Worm (Caenorhabditis elegans) whole organism, dauer: ENCODE results near the gene cnt-1.

Experiments used
- unc-62 ChIP-seq: sonication (generic microtip); optimal IDR thresholded peaks from 2 replicates; lab custom pipeline; 2017; ENCODE audit warnings: missing biosample characterization, missing genetic modification reagents, missing genetic modification characterization

Gene cnt-1

DNA sequence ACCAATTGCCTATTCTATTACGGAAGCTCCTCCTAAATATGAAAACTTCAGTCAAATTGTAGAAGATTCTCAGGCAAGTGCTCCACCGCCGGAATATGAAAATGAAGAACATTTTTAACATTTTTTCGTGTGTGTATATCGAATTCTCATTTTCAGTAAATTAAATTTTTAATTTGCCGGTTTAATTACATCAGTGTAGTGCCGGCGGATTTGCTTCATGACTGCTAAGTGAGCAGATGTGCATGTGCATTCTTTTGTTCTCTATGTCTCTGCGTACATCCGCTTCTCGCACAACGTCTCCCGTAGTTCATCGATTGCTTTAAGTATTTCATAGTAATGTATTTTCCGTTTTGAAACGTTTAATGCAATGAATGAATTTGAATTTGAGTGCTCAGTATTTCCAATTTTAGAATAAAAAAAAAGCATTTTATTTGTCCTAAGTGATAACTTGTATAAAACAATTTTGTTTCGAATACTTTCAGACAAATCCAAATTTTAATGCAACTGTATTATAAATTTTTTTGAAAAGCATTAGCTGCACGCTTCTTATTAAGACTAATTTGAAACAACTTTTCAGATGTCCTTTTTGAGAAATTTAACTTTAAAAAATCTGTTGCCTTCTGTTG, 21.1 kb downstream of the cnt-1 start, which contains the start of gene Y17G7B.22:
Gene Y17G7B.22, plus strand, starts transcription at position 576 of the 626 bp plus-strand sequence.
- no peak for TF ChIP-seq unc-62 (GFP tag; lab: Kevin White, UChicago)

DNA sequence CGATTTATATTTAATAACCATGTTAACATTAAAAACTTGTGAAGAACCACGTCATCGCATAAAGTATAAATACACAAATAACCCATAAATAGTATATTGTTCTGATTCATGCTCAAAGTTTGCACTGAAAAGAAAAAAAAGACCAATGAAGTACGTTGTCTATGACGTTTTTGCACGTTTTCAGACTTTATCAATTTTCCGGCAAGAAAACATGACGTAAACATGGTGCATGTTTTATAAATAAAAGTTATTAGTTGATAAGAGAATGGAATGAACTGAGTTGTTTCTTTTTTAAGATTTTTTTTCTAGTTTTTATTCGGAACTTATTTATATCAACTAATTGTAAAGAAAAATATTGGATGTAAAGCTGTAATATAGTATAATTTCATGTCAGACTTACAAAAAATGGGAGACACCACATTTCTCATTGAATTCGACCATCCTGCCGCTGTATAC, 24.0 kb downstream of the cnt-1 start, which contains the start of gene arrd-8:
Gene arrd-8, plus strand, starts transcription at position 406 of the 456 bp plus-strand sequence.
- no peak for TF ChIP-seq unc-62 (GFP tag; lab: Kevin White, UChicago)

DNA sequence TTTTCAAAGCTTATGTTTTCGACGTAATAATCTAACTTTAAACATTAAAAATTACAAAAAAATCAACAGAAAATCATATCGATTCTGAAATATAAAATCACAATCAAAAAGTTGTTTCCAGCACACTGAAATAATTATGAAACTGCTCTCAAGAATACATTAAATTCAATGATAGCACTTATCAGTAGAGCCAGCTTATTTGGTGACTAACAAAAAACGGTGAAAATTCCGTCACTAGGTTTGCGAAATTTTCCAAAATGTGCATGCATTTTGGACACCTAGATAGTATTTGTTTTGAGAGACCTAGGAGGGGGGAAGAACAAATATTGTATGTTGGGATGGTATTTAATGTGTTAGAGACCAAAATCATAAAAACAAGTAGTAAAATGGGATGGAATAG, 25.6 kb downstream of the cnt-1 start:
- no peak for TF ChIP-seq unc-62 (GFP tag; lab: Kevin White, UChicago)

DNA sequence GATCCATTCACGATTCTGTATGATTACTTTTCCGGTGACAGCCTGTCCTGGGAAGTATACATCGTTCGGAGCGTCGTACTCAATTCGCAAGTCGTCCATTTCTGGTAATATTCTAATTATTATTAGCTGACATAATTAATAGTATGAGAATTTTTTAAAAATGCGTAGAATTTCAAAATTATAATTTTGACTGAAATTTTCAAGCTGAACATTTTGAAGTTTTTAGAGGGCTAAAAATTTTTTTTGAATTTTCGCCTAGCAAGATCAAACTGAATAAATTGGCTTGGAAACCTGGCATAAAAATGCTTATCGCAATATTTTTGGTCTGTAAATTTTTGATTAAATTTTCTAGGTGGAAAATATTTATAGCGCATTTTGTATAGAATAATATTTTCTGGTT, 26.1 kb downstream of the cnt-1 start, which contains the start of gene arrd-7:
Gene arrd-7, minus strand, starts transcription at position 101 of the 400 bp plus-strand sequence.
- TF ChIP-seq unc-62 (GFP tag; lab: Kevin White, UChicago), result no peak

DNA sequence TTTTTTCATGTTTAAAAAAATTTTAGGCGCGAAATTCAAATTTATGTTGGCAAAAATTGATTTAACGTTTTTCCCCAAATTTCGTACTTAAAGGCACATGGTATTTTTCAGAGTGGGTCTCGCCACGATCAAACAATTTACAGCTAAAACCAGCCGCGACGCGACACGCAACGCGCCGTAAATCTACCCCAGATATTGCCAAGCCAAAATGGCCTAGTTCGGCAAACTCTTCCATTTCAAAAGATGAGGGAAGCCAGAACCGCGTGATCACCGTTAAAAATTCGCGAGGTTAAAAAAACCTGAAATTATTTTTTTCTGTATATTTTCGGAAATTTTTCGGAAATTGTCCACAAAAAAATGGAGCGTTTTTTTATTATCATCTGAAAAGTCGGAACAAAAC, 28.8 kb downstream of the cnt-1 start:
- no peak for TF ChIP-seq unc-62 (GFP tag; lab: Kevin White, UChicago)

DNA sequence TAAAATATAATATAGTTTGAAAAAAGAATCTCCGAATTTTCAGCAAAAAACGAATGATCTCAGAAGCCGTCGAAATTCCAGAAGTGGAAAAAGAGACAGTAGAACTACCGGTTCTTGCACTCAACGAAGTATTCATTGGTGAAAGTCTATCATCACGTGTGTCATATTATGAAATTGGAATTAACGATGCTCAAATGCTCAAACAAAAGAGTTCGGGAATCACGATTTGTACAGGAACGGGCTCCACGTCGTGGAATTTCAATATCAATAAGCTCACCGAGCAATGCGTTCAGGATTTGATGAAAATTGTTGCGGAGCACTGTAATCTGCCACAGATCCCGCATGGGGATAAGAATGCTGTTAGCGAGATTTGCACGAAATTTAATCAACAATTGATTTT, 30.4 kb downstream of the cnt-1 start:
- no peak for TF ChIP-seq unc-62 (GFP tag; lab: Kevin White, UChicago)

DNA sequence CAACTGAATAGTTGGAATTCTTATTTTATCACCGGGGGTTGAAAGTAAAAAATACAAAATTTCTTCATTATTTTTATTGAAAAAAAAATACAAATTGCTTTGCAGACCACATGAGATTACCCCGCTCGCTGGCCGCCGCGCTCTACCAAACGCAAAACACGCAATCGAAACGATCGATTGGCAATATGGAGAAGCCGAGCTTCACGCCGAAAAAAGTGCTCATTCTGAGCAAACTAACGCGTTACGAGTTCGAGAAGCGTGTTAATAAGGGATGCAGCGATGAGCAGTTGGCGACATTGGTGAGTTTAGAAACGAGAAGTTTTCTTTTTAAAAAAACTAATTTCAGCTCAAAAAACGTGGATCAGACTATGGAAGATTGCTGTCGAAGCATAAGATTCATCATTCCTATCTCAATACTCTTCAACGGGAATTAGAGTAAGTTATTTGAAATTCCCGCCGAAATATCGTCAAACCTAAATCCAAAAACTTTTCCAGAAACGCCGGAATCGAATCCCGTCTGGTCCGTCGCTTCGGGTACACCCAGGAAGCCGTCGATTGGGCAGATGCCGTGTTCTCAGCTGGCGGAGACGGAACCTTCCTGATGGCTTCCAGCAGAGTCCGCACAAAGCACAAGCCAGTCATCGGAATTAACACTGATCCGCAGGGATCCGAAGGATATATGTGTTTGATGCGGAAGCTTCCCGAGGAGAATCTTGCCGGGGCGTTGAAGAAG, 33.1 kb downstream of the cnt-1 start:
- no peak for TF ChIP-seq unc-62 (GFP tag; lab: Kevin White, UChicago)

DNA sequence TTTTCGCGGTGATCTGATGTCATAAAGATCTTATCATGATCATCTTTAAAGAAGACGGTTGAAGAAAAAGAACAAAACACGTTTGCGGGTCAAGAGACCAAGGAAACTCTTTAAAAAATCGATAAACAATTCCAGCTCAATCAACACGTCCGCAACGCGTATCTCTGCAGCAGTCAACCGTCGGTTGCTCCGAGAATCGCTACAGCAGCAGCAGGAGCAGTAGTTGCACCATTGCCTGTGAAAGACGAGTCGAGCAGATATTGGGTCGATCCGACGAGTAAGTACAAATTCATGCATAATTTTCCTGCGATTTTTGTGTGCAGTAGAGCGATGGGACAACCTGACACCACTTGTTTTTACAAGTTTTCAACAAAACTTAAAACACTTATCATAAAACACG, 34.1 kb downstream of the cnt-1 start:
- no peak for TF ChIP-seq unc-62 (GFP tag; lab: Kevin White, UChicago)

DNA sequence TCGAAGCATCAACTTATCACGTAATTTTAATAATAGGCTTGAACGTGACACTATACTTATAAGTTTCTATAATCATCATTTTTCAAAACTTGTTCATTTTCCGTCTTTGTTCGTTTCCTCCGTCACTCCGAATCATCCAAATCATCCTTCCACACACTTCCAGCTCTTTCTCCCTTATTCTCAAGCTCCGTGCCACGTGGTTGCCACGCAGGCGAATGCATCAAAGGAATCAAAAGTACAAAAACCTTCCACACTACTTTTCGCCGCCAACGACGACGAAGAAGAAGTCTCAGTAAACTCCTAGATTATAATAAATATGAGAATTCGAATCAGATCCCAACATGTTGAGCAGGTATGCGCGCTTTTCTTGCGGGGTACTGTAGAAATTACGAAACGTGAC, 34.5 kb downstream of the cnt-1 start:
- TF ChIP-seq unc-62 (GFP tag; lab: Kevin White, UChicago), result no peak

DNA sequence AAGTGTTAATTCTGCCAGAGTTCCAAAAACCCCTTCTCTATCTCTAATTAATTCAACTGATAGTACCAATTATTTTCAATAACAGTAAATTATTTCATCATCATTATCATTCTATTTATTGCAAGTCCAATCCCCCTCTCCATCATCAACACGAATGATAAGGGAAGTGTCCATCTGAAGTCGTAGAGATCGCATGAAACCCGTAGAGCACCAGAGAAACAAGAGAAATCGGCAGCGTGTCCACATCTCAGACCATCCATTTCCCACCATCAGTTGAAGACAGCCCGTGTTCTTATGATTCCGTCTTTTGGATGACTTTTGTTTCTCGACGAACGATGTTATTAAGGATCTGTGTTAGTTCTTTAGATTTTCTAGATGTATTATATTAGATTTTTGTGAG, 35.2 kb downstream of the cnt-1 start:
- TF ChIP-seq unc-62 (GFP tag; lab: Kevin White, UChicago), result no peak

DNA sequence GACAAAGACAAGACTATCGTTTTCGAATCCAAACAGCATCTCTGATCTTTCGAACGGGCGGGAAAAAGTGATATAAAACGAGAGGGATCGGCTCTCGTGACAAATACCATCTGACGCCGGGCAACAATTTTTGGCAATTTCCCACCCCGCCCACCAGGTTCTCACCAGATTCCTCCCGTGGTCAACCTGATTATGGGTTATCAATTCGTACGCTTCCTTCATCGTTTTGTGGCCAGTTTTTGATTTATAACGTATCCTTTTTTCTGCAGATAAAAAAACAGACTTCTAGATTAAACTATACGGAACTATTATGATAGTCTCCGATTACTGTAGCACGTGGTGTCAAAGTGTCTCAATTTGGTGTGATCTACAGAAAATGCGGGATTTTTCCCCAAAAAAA, 35.7 kb downstream of the cnt-1 start:
- TF ChIP-seq unc-62 (GFP tag; lab: Kevin White, UChicago), result no peak

DNA sequence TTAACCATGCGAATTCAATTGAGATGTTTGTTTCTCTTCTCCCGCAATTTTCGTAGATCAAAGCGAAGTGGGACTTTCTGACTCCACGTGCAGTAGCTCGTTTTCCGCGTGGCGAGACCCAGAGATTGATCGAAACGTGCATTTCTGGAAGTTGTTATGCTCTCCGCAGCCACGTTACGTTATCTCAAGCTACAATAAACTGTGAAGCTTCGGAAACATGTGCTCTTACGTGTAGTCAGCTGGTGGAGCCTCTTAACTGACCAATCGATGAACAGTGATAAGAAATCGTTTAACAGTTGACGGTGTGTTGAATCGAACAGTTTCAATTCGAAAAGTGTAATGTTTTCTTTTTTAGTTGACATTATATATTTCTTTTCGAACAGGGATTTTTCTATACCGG, 36.5 kb downstream of the cnt-1 start:
- TF ChIP-seq unc-62 (GFP tag; lab: Kevin White, UChicago), result no peak

DNA sequence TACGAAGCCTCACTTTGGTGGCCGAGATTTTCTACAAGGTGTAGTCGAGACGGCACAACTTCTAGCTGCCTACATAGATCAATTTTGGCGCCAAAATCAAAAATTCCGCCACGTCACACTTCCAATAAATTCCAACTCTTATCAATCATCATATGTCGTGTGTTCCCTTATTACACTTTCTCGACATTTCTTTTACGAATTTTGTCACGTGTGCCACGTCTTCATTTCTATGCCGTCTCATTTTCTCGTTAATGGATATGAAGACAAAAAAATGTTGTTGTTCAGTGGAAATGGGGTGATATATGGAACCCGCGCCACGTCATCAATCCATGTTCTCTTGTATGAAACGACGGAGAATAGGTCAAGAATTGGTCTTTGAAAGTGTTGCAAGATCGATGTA, 37.1 kb downstream of the cnt-1 start:
- no peak for TF ChIP-seq unc-62 (GFP tag; lab: Kevin White, UChicago)

DNA sequence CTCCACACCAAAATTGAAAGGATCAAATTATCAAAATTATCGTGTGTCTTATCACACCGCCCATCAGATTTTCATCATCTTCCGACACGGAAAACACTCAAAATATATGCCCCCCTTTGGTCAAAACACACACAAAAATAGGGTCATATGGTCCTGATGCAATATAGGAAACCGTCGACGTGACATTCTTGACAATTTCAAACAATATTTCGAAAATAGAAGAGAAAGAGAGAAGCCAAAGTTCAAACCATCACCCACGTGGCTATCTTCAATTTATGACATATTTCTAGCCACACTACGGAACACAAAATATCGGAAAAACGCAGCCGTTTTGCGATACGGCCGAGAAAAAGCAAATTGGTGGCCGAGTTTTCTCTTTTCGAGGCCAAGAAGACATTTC, 38.1 kb downstream of the cnt-1 start:
- TF ChIP-seq unc-62 (GFP tag; lab: Kevin White, UChicago), result no peak

DNA sequence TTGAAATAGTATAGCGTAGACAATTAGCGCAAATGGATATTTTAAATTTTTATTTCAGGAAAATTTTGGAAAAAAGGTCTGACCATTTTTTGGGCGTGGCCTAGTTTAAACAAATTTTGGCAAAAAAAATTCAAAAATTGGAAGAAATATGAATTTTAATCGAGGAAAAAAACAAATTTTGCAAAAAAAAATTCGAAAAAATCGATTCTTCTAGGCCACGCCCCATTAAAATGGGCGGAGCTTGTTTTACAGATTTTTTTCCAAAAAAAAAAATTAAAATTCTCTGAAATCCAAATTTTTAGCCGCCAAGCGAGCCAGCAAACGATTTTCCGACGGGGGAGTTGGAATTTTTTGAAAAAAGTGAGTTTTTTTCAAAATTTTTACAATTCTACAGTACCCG, 39.4 kb downstream of the cnt-1 start, which contains the start of gene nadk-2:
Gene nadk-2, plus strand, starts transcription at position 301 of the 400 bp plus-strand sequence.
- no peak for TF ChIP-seq unc-62 (GFP tag; lab: Kevin White, UChicago)

DNA sequence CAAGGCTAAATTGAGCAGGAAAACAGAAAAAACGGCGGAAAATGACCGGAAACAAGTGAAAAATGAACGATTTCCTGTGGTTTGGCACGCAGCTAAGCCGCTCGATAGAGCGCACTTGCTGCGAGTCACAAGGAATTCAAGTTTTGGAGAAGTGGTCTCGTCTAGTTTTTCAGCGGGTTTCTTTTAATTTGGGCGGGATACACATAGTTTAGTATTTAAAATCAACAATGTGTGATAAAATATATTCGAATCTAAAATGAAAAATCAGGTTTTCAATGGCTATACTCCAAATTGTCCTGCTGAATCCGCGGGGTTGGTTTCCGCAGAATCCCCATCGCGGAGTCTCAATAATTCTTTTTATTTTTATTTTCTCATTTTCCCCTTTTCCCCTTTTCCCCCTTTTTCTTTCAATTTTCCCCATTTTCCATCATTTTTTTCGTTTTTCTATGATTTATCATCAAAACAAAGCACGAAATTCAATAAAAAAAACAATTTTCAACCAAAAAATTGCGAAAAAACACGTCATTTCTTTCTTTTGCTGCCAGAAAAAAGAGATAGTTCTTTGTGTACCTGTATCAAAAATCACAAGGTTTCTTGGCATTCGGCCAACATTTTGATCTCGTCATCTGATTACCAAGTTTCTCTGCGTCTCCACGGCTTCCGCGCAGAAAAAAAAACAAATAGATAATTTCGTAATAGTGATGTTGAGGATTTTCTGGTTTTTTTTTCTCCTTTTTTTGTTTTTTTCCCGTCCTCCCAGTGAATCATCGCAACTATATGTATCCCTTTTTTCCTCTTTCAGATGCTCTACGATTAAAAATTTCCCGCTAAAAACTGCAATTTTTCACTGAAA, 46.3 kb downstream of the cnt-1 start, which contains the start of gene ippk-1:
Gene ippk-1, plus strand, starts transcription at position 803 of the 853 bp plus-strand sequence.
- TF ChIP-seq unc-62 (GFP tag; lab: Kevin White, UChicago), result no peak
